Fruit fly (Drosophila melanogaster): ENCODE measurements around the gene Hsp23.
A peak's percentile ranks its signal among the peaks of the same experiment; 100 is the strongest.

Hsp23 gene

dm6 chr3L:9373374-9374004, 8.2 kb upstream of the Hsp23 start:
- TF ChIP-seq pan (optimal IDR thresholded peaks at IDR 0.05), result no peak
- peak; percentile 26 to 68 for TF ChIP-seq EcR (GFP tag; optimal IDR thresholded peaks at IDR 0.05)
- no peak for TF ChIP-seq psq (optimal IDR thresholded peaks at IDR 0.05)
- TF ChIP-seq Dll (optimal IDR thresholded peaks at IDR 0.05), result no peak
- no peak for TF ChIP-seq CG8478 (optimal IDR thresholded peaks at IDR 0.05)

dm6 chr3L:9375130-9375529, 6.6 kb upstream of the Hsp23 start, which contains the start of gene CG4461:
CG4461 (plus strand) TSS chr3L:9375430.
- TF ChIP-seq usp (GFP tag; optimal IDR thresholded peaks at IDR 0.05), result no peak
- TF ChIP-seq pan (optimal IDR thresholded peaks at IDR 0.05), result no peak
- TF ChIP-seq psq (optimal IDR thresholded peaks at IDR 0.05), result no peak

- no peak for TF ChIP-seq EcR (GFP tag; optimal IDR thresholded peaks at IDR 0.05)
- no peak for TF ChIP-seq usp (GFP tag; optimal IDR thresholded peaks at IDR 0.05)
- no peak for TF ChIP-seq Dll (optimal IDR thresholded peaks at IDR 0.05)
- TF ChIP-seq pan (optimal IDR thresholded peaks at IDR 0.05), result no peak
- TF ChIP-seq psq (optimal IDR thresholded peaks at IDR 0.05), result no peak
- TF ChIP-seq CG8478 (optimal IDR thresholded peaks at IDR 0.05), result no peak
Measured at dm6 chr3L:9376573-9376972, 5.1 kb upstream of the Hsp23 start.

- TF ChIP-seq CG8478 (optimal IDR thresholded peaks at IDR 0.05) (no peak), EcR (GFP tag; optimal IDR thresholded peaks at IDR 0.05) (peak; percentile 74 to 96)
Measured at dm6 chr3L:9377198-9378035, 4.3 kb upstream of the Hsp23 start, which contains the start of gene Hsp26. Hsp26 (minus strand) TSS chr3L:9377427.

- no peak for TF ChIP-seq psq (optimal IDR thresholded peaks at IDR 0.05)
- no peak for TF ChIP-seq EcR (GFP tag; optimal IDR thresholded peaks at IDR 0.05)
- peak; percentile 20 for TF ChIP-seq Dll (optimal IDR thresholded peaks at IDR 0.05)
- no peak for TF ChIP-seq CG8478 (optimal IDR thresholded peaks at IDR 0.05)
- TF ChIP-seq pan (optimal IDR thresholded peaks at IDR 0.05), result no peak
Measured at dm6 chr3L:9379484-9380343, 2.0 kb upstream of the Hsp23 start, which contains the start of gene Hsp67Ba. Hsp67Ba (minus strand) TSS chr3L:9379534.

dm6 chr3L:9380344-9380849, 1.3 kb upstream of the Hsp23 start:
- TF ChIP-seq pan (optimal IDR thresholded peaks at IDR 0.05), result no peak
- TF ChIP-seq psq (optimal IDR thresholded peaks at IDR 0.05), result no peak
- no peak for TF ChIP-seq CG8478 (optimal IDR thresholded peaks at IDR 0.05)
- no peak for TF ChIP-seq Dll (optimal IDR thresholded peaks at IDR 0.05)
- no peak for TF ChIP-seq EcR (GFP tag; optimal IDR thresholded peaks at IDR 0.05)

- TF ChIP-seq psq (optimal IDR thresholded peaks at IDR 0.05) (no peak), usp (GFP tag; optimal IDR thresholded peaks at IDR 0.05) (no peak), EcR (GFP tag; optimal IDR thresholded peaks at IDR 0.05) (peak in 1 of 2 experiments; percentile 76), CG8478 (optimal IDR thresholded peaks at IDR 0.05) (peak; percentile 42)
Measured at dm6 chr3L:9383345-9384075, 1.8 kb downstream of the Hsp23 start, which contains the start of gene Hsp27. Hsp27 (plus strand) TSS chr3L:9384063.

dm6 chr3L:9384445-9385079, 2.9 kb downstream of the Hsp23 start:
- TF ChIP-seq psq (optimal IDR thresholded peaks at IDR 0.05), result no peak
- TF ChIP-seq EcR (GFP tag; optimal IDR thresholded peaks at IDR 0.05), result peak in 1 of 2 experiments; percentile 17

dm6 chr3L:9391340-9391980, 9.8 kb downstream of the Hsp23 start:
- TF ChIP-seq usp (GFP tag; optimal IDR thresholded peaks at IDR 0.05) (no peak), Dll (optimal IDR thresholded peaks at IDR 0.05) (no peak), pan (optimal IDR thresholded peaks at IDR 0.05) (no peak), EcR (GFP tag; optimal IDR thresholded peaks at IDR 0.05) (no peak), psq (optimal IDR thresholded peaks at IDR 0.05) (no peak), CG8478 (optimal IDR thresholded peaks at IDR 0.05) (no peak)

- TF ChIP-seq Dll (optimal IDR thresholded peaks at IDR 0.05) (no peak), pan (optimal IDR thresholded peaks at IDR 0.05) (no peak), CG8478 (optimal IDR thresholded peaks at IDR 0.05) (no peak), usp (GFP tag; optimal IDR thresholded peaks at IDR 0.05) (no peak), psq (optimal IDR thresholded peaks at IDR 0.05) (no peak), EcR (GFP tag; optimal IDR thresholded peaks at IDR 0.05) (no peak)
Measured at dm6 chr3L:9396038-9396437, 14.4 kb downstream of the Hsp23 start.
